Worm (Caenorhabditis elegans) whole organism, L1 larva: ENCODE results near the gene T26G10.4.
A peak's percentile ranks its signal among the peaks of the same experiment; 100 is the strongest.

Experiments used
- C04F5.9 ChIP-seq: sonication (generic microtip); optimal IDR thresholded peaks from 2 replicates; lab custom pipeline; 2016; ENCODE audit warnings: missing genetic modification characterization, missing compliant biosample characterization
- C16A3.4 ChIP-seq: fragments of 150-350 bp; optimal IDR thresholded peaks from 2 replicates; lab custom pipeline; 2014; ENCODE audit warnings: missing biosample characterization, missing genetic modification characterization
- F16B12.6 ChIP-seq: fragments of 150-350 bp; optimal IDR thresholded peaks from 2 replicates; lab custom pipeline; 2014; ENCODE audit warnings: missing biosample characterization, missing genetic modification characterization
- blmp-1 ChIP-seq: fragments of 150-350 bp; optimal IDR thresholded peaks from 2 replicates; lab custom pipeline; 2014; ENCODE audit warnings: missing biosample characterization, missing genetic modification characterization
- ceh-82 ChIP-seq, 3 experiments: fragments of 150-350 bp in 1 of 3; sonication (generic microtip) in 2 of 3; optimal IDR thresholded peaks; 2 replicates each; lab custom pipeline; 2014 to 2017; ENCODE audit warnings: missing biosample characterization in 3 of 3, missing genetic modification characterization in 3 of 3
- ceh-88 ChIP-seq: fragments of 200-800 bp; sonication (Bioruptor generic); IDR thresholded peaks from 2 replicates; pipeline ENCODE4 v1.3.6; 2022; ENCODE audit warnings: missing genetic modification characterization, missing compliant biosample characterization
- dpl-1 ChIP-seq, 3 experiments: fragments of 150-350 bp in 2 of 3; sonication (generic microtip) in 1 of 3; optimal IDR thresholded peaks; 2 replicates each; lab custom pipeline; 2014 to 2017; ENCODE audit warnings: missing biosample characterization in 3 of 3, missing genetic modification characterization in 3 of 3, missing genetic modification reagents in 3 of 3
- dsc-1 ChIP-seq: sonication (generic microtip); optimal IDR thresholded peaks from 2 replicates; lab custom pipeline; 2016; ENCODE audit warnings: mild to moderate bottlenecking, missing genetic modification characterization, missing compliant biosample characterization
- efl-1 ChIP-seq, 4 experiments: fragments of 150-350 bp; optimal IDR thresholded peaks in 3 of 4; peaks in 1 of 4; 1 replicate in 1 of 4; 2 replicates in 3 of 4; lab custom pipeline; 2014; ENCODE audit warnings: missing biosample characterization in 2 of 4, missing genetic modification characterization in 2 of 4, missing genetic modification reagents in 2 of 4
- efl-3 ChIP-seq: fragments of 200-800 bp; sonication (Bioruptor generic); optimal IDR thresholded peaks from 2 replicates; lab custom pipeline; 2018; ENCODE audit warnings: mild to moderate bottlenecking, missing genetic modification characterization, missing compliant biosample characterization
- egl-27 ChIP-seq, 2 experiments: fragments of 150-350 bp in 1 of 2; sonication (generic microtip); optimal IDR thresholded peaks; 3 replicates each; lab custom pipeline; 2017 to 2018; ENCODE audit warnings: missing biosample characterization in 2 of 2, missing genetic modification characterization in 2 of 2, missing genetic modification reagents in 2 of 2
- elt-2 ChIP-seq: sonication (generic microtip); optimal IDR thresholded peaks from 2 replicates; lab custom pipeline; 2016; ENCODE audit warnings: missing genetic modification characterization, mild to moderate bottlenecking, inconsistent platforms, missing compliant biosample characterization, missing genetic modification reagents
- elt-3 ChIP-seq, 6 experiments: fragments of 150-350 bp in 1 of 6; sonication (generic microtip); optimal IDR thresholded peaks; 2 replicates each; lab custom pipeline; 2017 to 2018; ENCODE audit warnings: missing biosample characterization in 6 of 6, missing genetic modification characterization in 6 of 6, inconsistent platforms in 1 of 6
- fkh-8 ChIP-seq: sonication (generic microtip); optimal IDR thresholded peaks from 2 replicates; lab custom pipeline; 2016; ENCODE audit warnings: mild to moderate bottlenecking, missing genetic modification characterization, missing compliant biosample characterization
- fos-1 ChIP-seq: fragments of 150-350 bp; optimal IDR thresholded peaks from 2 replicates; lab custom pipeline; 2014; ENCODE audit warnings: missing biosample characterization, missing genetic modification characterization
- grh-1 ChIP-seq: fragments of 200-800 bp; sonication (Bioruptor generic); IDR thresholded peaks from 2 replicates; pipeline ENCODE4 v1.3.6; 2022; ENCODE audit warnings: missing genetic modification reagents, missing genetic modification characterization, missing compliant biosample characterization
- irx-1 ChIP-seq: sonication (generic microtip); optimal IDR thresholded peaks from 2 replicates; lab custom pipeline; 2016; ENCODE audit warnings: missing genetic modification characterization, missing compliant biosample characterization
- isw-1 ChIP-seq: fragments of 200-800 bp; sonication (Bioruptor generic); IDR thresholded peaks from 2 replicates; pipeline ENCODE4 v1.3.6; 2022; ENCODE audit warnings: missing genetic modification characterization, missing compliant biosample characterization
- jun-1 ChIP-seq: fragments of 150-350 bp; optimal IDR thresholded peaks from 2 replicates; lab custom pipeline; 2014; ENCODE audit warnings: missing biosample characterization, missing genetic modification reagents, missing genetic modification characterization
- lin-13 ChIP-seq: fragments of 150-350 bp; optimal IDR thresholded peaks from 2 replicates; lab custom pipeline; 2014; ENCODE audit warnings: missing biosample characterization, missing genetic modification reagents, missing genetic modification characterization
- lin-14 ChIP-seq: fragments of 200-800 bp; sonication (Bioruptor generic); optimal IDR thresholded peaks from 2 replicates; lab custom pipeline; 2018; ENCODE audit warnings: mild to moderate bottlenecking, missing genetic modification characterization, moderate library complexity, missing compliant biosample characterization
- lin-15B ChIP-seq: fragments of 150-350 bp; sonication (generic microtip); optimal IDR thresholded peaks from 3 replicates; lab custom pipeline; 2014; ENCODE audit warnings: missing biosample characterization, missing genetic modification characterization
- lin-39 ChIP-seq: fragments of 150-350 bp; optimal IDR thresholded peaks from 2 replicates; lab custom pipeline; 2014; ENCODE audit warnings: missing biosample characterization, missing genetic modification reagents, missing genetic modification characterization
- lir-3 ChIP-seq: sonication (generic microtip); optimal IDR thresholded peaks from 2 replicates; lab custom pipeline; 2016; ENCODE audit warnings: mild to moderate bottlenecking, missing genetic modification characterization, moderate library complexity, missing compliant biosample characterization; ENCODE audit not compliant: poor library complexity
- lsy-2 ChIP-seq, 2 experiments: fragments of 150-350 bp; optimal IDR thresholded peaks; 2 replicates each; lab custom pipeline; 2014; ENCODE audit warnings: missing biosample characterization in 2 of 2, missing genetic modification characterization in 2 of 2
- mab-9 ChIP-seq: fragments of 200-800 bp; sonication (Bioruptor generic); IDR thresholded peaks from 2 replicates; pipeline ENCODE4 v1.3.6; 2022; ENCODE audit warnings: missing genetic modification reagents, missing genetic modification characterization, missing compliant biosample characterization
- mdl-1 ChIP-seq, 2 experiments: fragments of 150-350 bp; optimal IDR thresholded peaks; 2 replicates each; lab custom pipeline; 2014 to 2017; ENCODE audit warnings: missing biosample characterization in 2 of 2, missing genetic modification characterization in 2 of 2, inconsistent platforms in 1 of 2
- mep-1 ChIP-seq: fragments of 150-350 bp; optimal IDR thresholded peaks from 2 replicates; lab custom pipeline; 2014; ENCODE audit warnings: missing biosample characterization, missing genetic modification characterization
- nhr-11 ChIP-seq: fragments of 150-350 bp; optimal IDR thresholded peaks from 2 replicates; lab custom pipeline; 2014; ENCODE audit warnings: missing biosample characterization, missing genetic modification characterization
- nhr-12 ChIP-seq: sonication (generic microtip); optimal IDR thresholded peaks from 2 replicates; lab custom pipeline; 2017; ENCODE audit warnings: missing biosample characterization, missing genetic modification characterization
- nhr-20 ChIP-seq: sonication (generic microtip); optimal IDR thresholded peaks from 2 replicates; lab custom pipeline; 2016; ENCODE audit warnings: mild to moderate bottlenecking, missing genetic modification characterization, missing compliant biosample characterization
- nhr-77 ChIP-seq: fragments of 150-350 bp; optimal IDR thresholded peaks from 2 replicates; lab custom pipeline; 2014; ENCODE audit warnings: missing biosample characterization, missing genetic modification characterization
- nhr-84 ChIP-seq: sonication (generic microtip); optimal IDR thresholded peaks from 2 replicates; lab custom pipeline; 2017; ENCODE audit warnings: missing biosample characterization, missing genetic modification characterization
- nhr-85 ChIP-seq: sonication (generic microtip); peaks from one replicate; lab custom pipeline; 2016; ENCODE audit warnings: missing genetic modification characterization, inconsistent platforms, missing compliant biosample characterization
- nhr-90 ChIP-seq: sonication (generic microtip); optimal IDR thresholded peaks from 2 replicates; lab custom pipeline; 2016; ENCODE audit warnings: mild to moderate bottlenecking, missing genetic modification characterization, missing compliant biosample characterization; ENCODE audit not compliant: poor library complexity
- pag-3 ChIP-seq: sonication (generic microtip); optimal IDR thresholded peaks from 2 replicates; lab custom pipeline; 2017; ENCODE audit warnings: missing genetic modification characterization, mild to moderate bottlenecking, missing compliant biosample characterization, antibody characterized with exemption, borderline replicate concordance; ENCODE audit not compliant: insufficient read depth
- pax-3 ChIP-seq: fragments of 200-800 bp; sonication (Bioruptor generic); optimal IDR thresholded peaks from 2 replicates; lab custom pipeline; 2018; ENCODE audit warnings: mild to moderate bottlenecking, missing genetic modification characterization, moderate library complexity, missing compliant biosample characterization
- pqm-1 ChIP-seq: sonication (generic microtip); optimal IDR thresholded peaks from 3 replicates; lab custom pipeline; 2017; ENCODE audit warnings: missing biosample characterization, missing genetic modification characterization
- skn-1 ChIP-seq: fragments of 150-350 bp; optimal IDR thresholded peaks from 2 replicates; lab custom pipeline; 2014; ENCODE audit warnings: missing biosample characterization, missing genetic modification characterization
- snpc-4 ChIP-seq: fragments of 150-350 bp; optimal IDR thresholded peaks from 2 replicates; lab custom pipeline; 2014; ENCODE audit warnings: missing biosample characterization, missing genetic modification characterization
- snu-23 ChIP-seq: sonication (generic microtip); optimal IDR thresholded peaks from 2 replicates; lab custom pipeline; 2016; ENCODE audit warnings: missing genetic modification characterization, missing compliant biosample characterization
- sox-4 ChIP-seq: sonication (generic microtip); optimal IDR thresholded peaks from 2 replicates; lab custom pipeline; 2016; ENCODE audit warnings: missing genetic modification characterization, missing compliant biosample characterization
- swsn-7 ChIP-seq: sonication (generic microtip); optimal IDR thresholded peaks from 2 replicates; lab custom pipeline; 2016; ENCODE audit warnings: missing genetic modification characterization, missing compliant biosample characterization
- tbx-2 ChIP-seq: sonication (generic microtip); optimal IDR thresholded peaks from 2 replicates; lab custom pipeline; 2016; ENCODE audit warnings: missing genetic modification characterization, missing compliant biosample characterization
- unc-130 ChIP-seq: fragments of 150-350 bp; optimal IDR thresholded peaks from 2 replicates; lab custom pipeline; 2017; ENCODE audit warnings: missing biosample characterization, missing genetic modification characterization, inconsistent platforms
- unc-62 ChIP-seq: fragments of 150-350 bp; optimal IDR thresholded peaks from 2 replicates; lab custom pipeline; 2014; ENCODE audit warnings: missing biosample characterization, missing genetic modification reagents, missing genetic modification characterization
- unc-86 ChIP-seq: sonication (generic microtip); optimal IDR thresholded peaks from 2 replicates; lab custom pipeline; 2016; ENCODE audit warnings: missing genetic modification characterization, missing compliant biosample characterization
- vab-15 ChIP-seq: sonication (generic microtip); optimal IDR thresholded peaks from 2 replicates; lab custom pipeline; 2017; ENCODE audit warnings: missing genotype, mild to moderate bottlenecking, missing genetic modification characterization, missing compliant biosample characterization
- xbp-1 ChIP-seq: sonication (generic microtip); optimal IDR thresholded peaks from 2 replicates; lab custom pipeline; 2016; ENCODE audit warnings: missing genetic modification characterization, missing compliant biosample characterization
- zag-1 ChIP-seq: fragments of 150-350 bp; optimal IDR thresholded peaks from 2 replicates; lab custom pipeline; 2014; ENCODE audit warnings: missing biosample characterization, missing genetic modification characterization
- zip-4 ChIP-seq: fragments of 200-800 bp; sonication (Bioruptor generic); optimal IDR thresholded peaks from 2 replicates; lab custom pipeline; 2018; ENCODE audit warnings: mild to moderate bottlenecking, missing genetic modification characterization, moderate library complexity, missing compliant biosample characterization
- ztf-11 ChIP-seq, 2 experiments: sonication (generic microtip); optimal IDR thresholded peaks; 2 replicates each; lab custom pipeline; 2016 to 2017; ENCODE audit warnings: missing genetic modification characterization in 2 of 2, missing biosample characterization in 1 of 2, missing compliant biosample characterization in 1 of 2

Gene T26G10.4

ce11 chrIII:9406600-9406999 lies 13.7 kb upstream of the T26G10.4 start, which contains the start of gene T26G10.1:
Gene T26G10.1 (minus strand): TSS chrIII:9406641.
- TF ChIP-seq lin-14 (peak; percentile 82), zip-4 (GFP tag; lab: Kevin White, UChicago) (no peak), lin-13 (GFP tag; lab: Kevin White, UChicago) (peak; percentile 48), ztf-11 (tag; optimal IDR thresholded peaks at IDR 0.05; lab: Kevin White, UChicago) (peak in 1 of 2 experiments; percentile 38), unc-86 (tag; lab: Kevin White, UChicago) (peak; percentile 82), mep-1 (peak; percentile 78), snu-23 (GFP tag; lab: Kevin White, UChicago) (peak; percentile 87), swsn-7 (tag; lab: Kevin White, UChicago) (peak; percentile 84), F16B12.6 (peak; percentile 94), pqm-1 (tag; lab: Kevin White, UChicago) (no peak), nhr-90 (peak; percentile 78), fkh-8 (tag; lab: Kevin White, UChicago) (peak; percentile 70), zag-1 (tag; lab: Kevin White, UChicago) (no peak), nhr-77 (tag; lab: Kevin White, UChicago) (peak; percentile 34), dsc-1 (tag; lab: Kevin White, UChicago) (peak; percentile 75), nhr-20 (tag; lab: Kevin White, UChicago) (peak; percentile 83), lin-39 (peak; percentile 68), ceh-88 (GFP tag; lab: Robert Waterston, UW) (peak; percentile 74), isw-1 (peak; percentile 91), dpl-1 (GFP tag; optimal IDR thresholded peaks at IDR 0.05; lab: Kevin White, UChicago) (peak; percentile 73 to 79 (median 78)), sox-4 (tag; lab: Kevin White, UChicago) (peak; percentile 50), xbp-1 (tag; lab: Kevin White, UChicago) (peak; percentile 79), skn-1 (tag; lab: Kevin White, UChicago) (peak; percentile 48), tbx-2 (tag; lab: Kevin White, UChicago) (peak; percentile 80), nhr-84 (tag; lab: Kevin White, UChicago) (no peak), vab-15 (tag; lab: Kevin White, UChicago) (no peak), C04F5.9 (tag; lab: Kevin White, UChicago) (peak; percentile 62), grh-1 (GFP tag; lab: Robert Waterston, UW) (peak; percentile 68), C16A3.4 (tag; lab: Kevin White, UChicago) (peak; percentile 51), fos-1 (tag; lab: Kevin White, UChicago) (peak; percentile 64), lin-15B (tag; lab: Kevin White, UChicago) (peak; percentile 83), pax-3 (tag; lab: Kevin White, UChicago) (peak; percentile 45), lsy-2 (tag; optimal IDR thresholded peaks at IDR 0.05; lab: Kevin White, UChicago) (peak; percentile 88), blmp-1 (tag; lab: Kevin White, UChicago) (peak; percentile 93), mdl-1 (tag; optimal IDR thresholded peaks at IDR 0.05; lab: Kevin White, UChicago) (peak in 1 of 2 experiments; percentile 11), efl-1 (optimal IDR thresholded peaks at IDR 0.05; lab: Kevin White, UChicago) (peak; percentile 76 to 83), efl-1 (GFP tag; optimal IDR thresholded peaks at IDR 0.05 in 1 of 2; lab: Kevin White, UChicago) (peak; percentile 73 to 97), efl-3 (GFP tag; lab: Kevin White, UChicago) (no peak), unc-130 (tag; lab: Kevin White, UChicago) (peak; percentile 79), nhr-85 (peak; percentile 87), elt-2 (tag; lab: Kevin White, UChicago) (peak; percentile 26), egl-27 (tag; optimal IDR thresholded peaks at IDR 0.05; lab: Kevin White, UChicago) (no peak), jun-1 (peak; percentile 54), pag-3 (tag; lab: Kevin White, UChicago) (no peak), ceh-82 (tag; optimal IDR thresholded peaks at IDR 0.05; lab: Kevin White, UChicago) (peak; percentile 62 to 75 (median 65)), nhr-12 (tag; lab: Kevin White, UChicago) (no peak), lir-3 (peak; percentile 67), mab-9 (GFP tag; lab: Robert Waterston, UW) (peak; percentile 85), unc-62 (GFP tag; lab: Kevin White, UChicago) (no peak), snpc-4 (tag; lab: Kevin White, UChicago) (peak; percentile 80), nhr-11 (tag; lab: Kevin White, UChicago) (no peak), irx-1 (tag; lab: Kevin White, UChicago) (peak; percentile 70), elt-3 (tag; optimal IDR thresholded peaks at IDR 0.05; lab: Kevin White, UChicago) (peak in 1 of 6 experiments; percentile 33)
